Worm (Caenorhabditis elegans): Measurements from ENCODE around the gene fbxa-105.

fbxa-105 gene

ce11 chrV:7417018-7417716 lies 25.3 kb upstream of the fbxa-105 start, which contains the start of gene srw-67:
Gene srw-67, plus strand, starts transcription at chrV:7417660.
- TF ChIP-seq efl-3 (GFP tag; optimal IDR thresholded peaks at IDR 0.05) (no peak), unc-62 (GFP tag; optimal IDR thresholded peaks at IDR 0.05) (no peak), elt-3 (tag; optimal IDR thresholded peaks at IDR 0.05) (peak in 1 of 6 experiments; percentile 33), hlh-17 (GFP tag; optimal IDR thresholded peaks at IDR 0.05; ENCODE audit: borderline replicate concordance) (no peak), blmp-1 (tag; optimal IDR thresholded peaks at IDR 0.05) (peak; percentile 14), nhr-47 (tag; optimal IDR thresholded peaks at IDR 0.05) (no peak), F16B12.6 (tag; optimal IDR thresholded peaks at IDR 0.05) (no peak), lir-3 (tag; optimal IDR thresholded peaks at IDR 0.05; ENCODE audit: poor library complexity) (no peak), snpc-4 (tag; optimal IDR thresholded peaks at IDR 0.05) (no peak), xbp-1 (tag; optimal IDR thresholded peaks at IDR 0.05) (no peak), ztf-11 (tag; optimal IDR thresholded peaks at IDR 0.05) (no peak), egl-27 (tag; optimal IDR thresholded peaks at IDR 0.05) (no peak), ztf-4 (tag; optimal IDR thresholded peaks at IDR 0.05) (no peak), efl-1 (optimal IDR thresholded peaks at IDR 0.05) (no peak), efl-1 (GFP tag; optimal IDR thresholded peaks at IDR 0.05 in 1 of 2) (peak in 1 of 2 experiments; percentile 41), nhr-19 (GFP tag; conservative IDR thresholded peaks at IDR 0.05) (no peak), sox-4 (tag; optimal IDR thresholded peaks at IDR 0.05) (no peak), lin-14 (GFP tag; optimal IDR thresholded peaks at IDR 0.05) (no peak)

- peak in 1 of 2 experiments; percentile 17 for TF ChIP-seq lin-35 (GFP tag; optimal IDR thresholded peaks at IDR 0.05)
- no peak for TF ChIP-seq lsy-2 (tag; optimal IDR thresholded peaks at IDR 0.05)
Observed at ce11 chrV:7416569-7416968, 24.7 kb upstream of the fbxa-105 start.

- peak; percentile 53; the same call in 1 of the 2 replicates for TF ChIP-seq grh-1 (GFP tag; IDR thresholded peaks at IDR 0.05)
- TF ChIP-seq elt-2 (tag; optimal IDR thresholded peaks at IDR 0.05): no peak
- TF ChIP-seq nhr-47 (tag; optimal IDR thresholded peaks at IDR 0.05): peak; percentile 34
- no peak for TF ChIP-seq ceh-88 (GFP tag; IDR thresholded peaks at IDR 0.05)
- TF ChIP-seq unc-98 (GFP tag; IDR thresholded peaks at IDR 0.05): no peak
- TF ChIP-seq blmp-1 (tag; optimal IDR thresholded peaks at IDR 0.05): peak; percentile 90
- TF ChIP-seq dpl-1 (GFP tag; optimal IDR thresholded peaks at IDR 0.05): peak in 1 of 3 experiments; percentile 24
- peak; percentile 78 for TF ChIP-seq nhr-90 (tag; optimal IDR thresholded peaks at IDR 0.05; ENCODE audit: poor library complexity)
- TF ChIP-seq lir-3 (tag; optimal IDR thresholded peaks at IDR 0.05; ENCODE audit: poor library complexity): no peak
- no peak for TF ChIP-seq nhr-76 (tag; optimal IDR thresholded peaks at IDR 0.05)
- peak; percentile 95 for TF ChIP-seq nhr-20 (tag; optimal IDR thresholded peaks at IDR 0.05)
- no peak for TF ChIP-seq nhr-237 (tag; optimal IDR thresholded peaks at IDR 0.05)
- TF ChIP-seq elt-3 (tag; optimal IDR thresholded peaks at IDR 0.05): peak in 5 of 6 experiments; percentile 43 to 97 (median 69)
- no peak for TF ChIP-seq ceh-82 (tag; optimal IDR thresholded peaks at IDR 0.05)
- peak; percentile 88 for TF ChIP-seq nhr-71 (tag; optimal IDR thresholded peaks at IDR 0.05)
- peak; percentile 74 for TF ChIP-seq snu-23 (GFP tag; optimal IDR thresholded peaks at IDR 0.05)
- TF ChIP-seq efl-1 (optimal IDR thresholded peaks at IDR 0.05): no peak
- TF ChIP-seq efl-1 (GFP tag; optimal IDR thresholded peaks at IDR 0.05 in 1 of 2): peak in 1 of 2 experiments; percentile 89
- peak; percentile 97 for TF ChIP-seq nhr-19 (GFP tag; conservative IDR thresholded peaks at IDR 0.05)
- peak; percentile 65 for TF ChIP-seq skn-1 (tag; optimal IDR thresholded peaks at IDR 0.05)
- TF ChIP-seq pax-3 (tag; optimal IDR thresholded peaks at IDR 0.05): no peak
- no peak for TF ChIP-seq sup-37 (GFP tag; optimal IDR thresholded peaks at IDR 0.05)
- TF ChIP-seq C16A3.4 (tag; optimal IDR thresholded peaks at IDR 0.05): peak; percentile 43
- TF ChIP-seq aha-1 (tag; optimal IDR thresholded peaks at IDR 0.05): no peak
- TF ChIP-seq C34B4.2 (tag; optimal IDR thresholded peaks at IDR 0.05): no peak
- no peak for TF ChIP-seq dsc-1 (tag; optimal IDR thresholded peaks at IDR 0.05)
- TF ChIP-seq nhr-85 (tag): peak; percentile 98
- TF ChIP-seq pqm-1 (tag; optimal IDR thresholded peaks at IDR 0.05): no peak
- TF ChIP-seq sox-4 (tag; optimal IDR thresholded peaks at IDR 0.05): no peak
- no peak for TF ChIP-seq nhr-84 (tag; optimal IDR thresholded peaks at IDR 0.05)
- TF ChIP-seq jun-1 (tag; optimal IDR thresholded peaks at IDR 0.05): peak; percentile 7
- TF ChIP-seq lin-35 (GFP tag; optimal IDR thresholded peaks at IDR 0.05): peak in 1 of 2 experiments; percentile 69
- TF ChIP-seq vab-15 (tag; optimal IDR thresholded peaks at IDR 0.05): no peak
- no peak for TF ChIP-seq aly-2 (tag; optimal IDR thresholded peaks at IDR 0.05)
Observed at ce11 chrV:7415780-7416428, 24.1 kb upstream of the fbxa-105 start, which contains the start of gene F18E3.13. Gene F18E3.13, plus strand, starts transcription at chrV:7416164.

Measured in whole organism, L1 larva.